Worm (Caenorhabditis elegans): ENCODE measurements around the gene C53A5.2.

Gene C53A5.2

ce11 chrV:14523788-14524582, 980 bp upstream of the C53A5.2 start, which contains the start of gene ril-1:
Gene ril-1 (minus strand): TSS chrV:14524129.
- TF ChIP-seq ceh-9 (tag; optimal IDR thresholded peaks at IDR 0.05) (no peak), elt-4 (tag; optimal IDR thresholded peaks at IDR 0.05) (no peak), pros-1 (tag; optimal IDR thresholded peaks at IDR 0.05) (no peak), eyg-1 (tag; optimal IDR thresholded peaks at IDR 0.05) (peak; percentile 3), ets-4 (tag; optimal IDR thresholded peaks at IDR 0.05) (no peak), hlh-8 (tag; optimal IDR thresholded peaks at IDR 0.05) (no peak), fkh-6 (tag; optimal IDR thresholded peaks at IDR 0.05) (peak; percentile 10), fax-1 (tag; optimal IDR thresholded peaks at IDR 0.05) (peak; percentile 12), hlh-30 (tag; optimal IDR thresholded peaks at IDR 0.05; ENCODE audit: insufficient read depth) (no peak), lim-6 (tag; optimal IDR thresholded peaks at IDR 0.05) (no peak), ztf-16 (tag; optimal IDR thresholded peaks at IDR 0.05) (peak; percentile 62), zip-5 (tag; optimal IDR thresholded peaks at IDR 0.05) (no peak), madf-2 (tag; optimal IDR thresholded peaks at IDR 0.05) (no peak), ceh-45 (GFP tag; IDR thresholded peaks at IDR 0.05) (no peak), ama-1 (optimal IDR thresholded peaks at IDR 0.05) (no peak), pag-3 (tag; optimal IDR thresholded peaks at IDR 0.05; ENCODE audit: borderline replicate concordance) (no peak), che-1 (tag; optimal IDR thresholded peaks at IDR 0.05) (peak; percentile 37), tbx-2 (tag; optimal IDR thresholded peaks at IDR 0.05) (peak; percentile 35), pat-9 (tag; optimal IDR thresholded peaks at IDR 0.05) (peak; percentile 18), ceh-18 (tag; optimal IDR thresholded peaks at IDR 0.05) (no peak), T23F11.4 (GFP tag; optimal IDR thresholded peaks at IDR 0.05) (peak; percentile 15), unc-3 (GFP tag; conservative IDR thresholded peaks at IDR 0.05) (no peak), unc-3 (tag; optimal IDR thresholded peaks at IDR 0.05) (peak; percentile 1), nhr-11 (tag; optimal IDR thresholded peaks at IDR 0.05) (no peak), odd-2 (tag; optimal IDR thresholded peaks at IDR 0.05) (no peak), dve-1 (tag; optimal IDR thresholded peaks at IDR 0.05) (no peak), C08G9.2 (tag; optimal IDR thresholded peaks at IDR 0.05) (no peak), unc-86 (tag; optimal IDR thresholded peaks at IDR 0.05) (peak; percentile 33), unc-42 (tag; optimal IDR thresholded peaks at IDR 0.05) (no peak), ceh-14 (tag; optimal IDR thresholded peaks at IDR 0.05) (peak; percentile 8), ahr-1 (tag; optimal IDR thresholded peaks at IDR 0.05) (no peak), ceh-30 (tag; optimal IDR thresholded peaks at IDR 0.05) (no peak), ref-2 (tag; optimal IDR thresholded peaks at IDR 0.05) (no peak), Y22D7AL.16 (tag; optimal IDR thresholded peaks at IDR 0.05) (no peak), K02D7.2 (tag; optimal IDR thresholded peaks at IDR 0.05) (no peak), ceh-24 (tag; optimal IDR thresholded peaks at IDR 0.05) (no peak), pha-2 (tag; optimal IDR thresholded peaks at IDR 0.05) (no peak), ceh-22 (tag; optimal IDR thresholded peaks at IDR 0.05) (no peak), sox-2 (GFP tag; IDR thresholded peaks at IDR 0.05) (no peak), lin-11 (tag; optimal IDR thresholded peaks at IDR 0.05) (no peak), fkh-10 (GFP tag; optimal IDR thresholded peaks at IDR 0.05) (no peak), hlh-15 (tag; optimal IDR thresholded peaks at IDR 0.05) (no peak), pax-1 (tag; optimal IDR thresholded peaks at IDR 0.05) (no peak), unc-55 (GFP tag; optimal IDR thresholded peaks at IDR 0.05) (no peak), hlh-13 (GFP tag; optimal IDR thresholded peaks at IDR 0.05) (no peak), sox-4 (tag; optimal IDR thresholded peaks at IDR 0.05) (peak; percentile 23), syd-9 (tag; optimal IDR thresholded peaks at IDR 0.05) (no peak), ceh-48 (tag; optimal IDR thresholded peaks at IDR 0.05) (no peak), ceh-31 (tag; optimal IDR thresholded peaks at IDR 0.05) (peak; percentile 44), gmeb-2 (tag; optimal IDR thresholded peaks at IDR 0.05) (peak; percentile 34), npax-4 (tag; optimal IDR thresholded peaks at IDR 0.05) (peak; percentile 7), pha-4 (tag; optimal IDR thresholded peaks at IDR 0.05) (no peak), hlh-6 (tag; optimal IDR thresholded peaks at IDR 0.05) (no peak)
